Worm (Caenorhabditis elegans): ENCODE data around the gene srd-18.
A peak's percentile ranks its signal among the peaks of the same experiment; 100 is the strongest.

The srd-18 gene

ce11 chrV:13417513-13417912 lies 9.2 kb downstream of the srd-18 start, which contains the start of gene F53F1.6:
F53F1.6 (minus strand) TSS chrV:13417613.
- TF ChIP-seq ets-7 (tag; optimal IDR thresholded peaks at IDR 0.05) (no peak), hmg-4 (GFP tag; optimal IDR thresholded peaks at IDR 0.05) (no peak), ceh-13 (GFP tag; optimal IDR thresholded peaks at IDR 0.05) (no peak), pes-1 (GFP tag; IDR thresholded peaks at IDR 0.05) (no peak)

DNA sequence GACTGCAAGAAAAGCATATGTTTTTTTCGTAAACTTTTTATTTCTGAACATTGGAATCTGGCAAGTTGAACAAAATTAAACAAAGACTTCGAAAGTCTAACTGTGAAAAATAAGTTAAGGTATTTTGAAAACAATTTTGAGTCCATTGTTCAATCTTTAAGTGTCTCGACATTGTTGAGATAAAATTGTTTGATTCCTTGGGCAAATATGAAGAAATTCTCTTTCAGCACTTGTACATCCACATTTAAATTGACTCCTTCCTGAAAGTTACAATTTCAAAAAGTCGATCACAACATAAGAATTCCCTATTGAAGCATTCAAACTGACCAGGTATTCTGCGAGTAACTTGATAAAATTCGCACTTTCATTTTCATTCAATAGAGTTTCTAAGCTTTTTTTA lies 10.6 kb downstream of the srd-18 start:
- no peak for TF ChIP-seq ceh-36 (tag; optimal IDR thresholded peaks at IDR 0.05)
- no peak for TF ChIP-seq tbx-11 (GFP tag; IDR thresholded peaks at IDR 0.05)
- TF ChIP-seq hmg-4 (GFP tag; optimal IDR thresholded peaks at IDR 0.05) = no peak
- TF ChIP-seq scrt-1 (GFP tag; IDR thresholded peaks at IDR 0.05) = no peak
- no peak for TF ChIP-seq pes-1 (GFP tag; IDR thresholded peaks at IDR 0.05)
- TF ChIP-seq B0310.2 (tag; optimal IDR thresholded peaks at IDR 0.05) = no peak
- no peak for TF ChIP-seq F13C5.2 (tag; optimal IDR thresholded peaks at IDR 0.05)
- no peak for TF ChIP-seq hnd-1 (tag; optimal IDR thresholded peaks at IDR 0.05)
- no peak for TF ChIP-seq ceh-13 (GFP tag; optimal IDR thresholded peaks at IDR 0.05)
- no peak for TF ChIP-seq ama-1 (optimal IDR thresholded peaks at IDR 0.05)

- TF ChIP-seq hmbx-1 (tag; optimal IDR thresholded peaks at IDR 0.05) (no peak), aly-1 (tag; optimal IDR thresholded peaks at IDR 0.05) (peak; percentile 18), ceh-36 (tag; optimal IDR thresholded peaks at IDR 0.05) (peak; percentile 35), B0310.2 (tag; optimal IDR thresholded peaks at IDR 0.05) (no peak), ets-7 (tag; optimal IDR thresholded peaks at IDR 0.05) (no peak), flt-1 (GFP tag; IDR thresholded peaks at IDR 0.05) (no peak), scrt-1 (GFP tag; IDR thresholded peaks at IDR 0.05) (peak; percentile 67; the same call in 1 of the 2 replicates), tbx-37 (GFP tag; conservative IDR thresholded peaks at IDR 0.05) (no peak), tra-4 (tag; optimal IDR thresholded peaks at IDR 0.05) (no peak), pes-1 (GFP tag; IDR thresholded peaks at IDR 0.05) (no peak), F13C5.2 (tag; optimal IDR thresholded peaks at IDR 0.05) (no peak), hmg-4 (GFP tag; optimal IDR thresholded peaks at IDR 0.05) (no peak), ama-1 (optimal IDR thresholded peaks at IDR 0.05) (no peak), sea-1 (GFP tag; conservative IDR thresholded peaks at IDR 0.05) (no peak), ceh-13 (GFP tag; optimal IDR thresholded peaks at IDR 0.05) (no peak), hnd-1 (tag; optimal IDR thresholded peaks at IDR 0.05) (no peak)
Measured at ce11 chrV:13415462-13415861, 11.2 kb downstream of the srd-18 start.

DNA sequence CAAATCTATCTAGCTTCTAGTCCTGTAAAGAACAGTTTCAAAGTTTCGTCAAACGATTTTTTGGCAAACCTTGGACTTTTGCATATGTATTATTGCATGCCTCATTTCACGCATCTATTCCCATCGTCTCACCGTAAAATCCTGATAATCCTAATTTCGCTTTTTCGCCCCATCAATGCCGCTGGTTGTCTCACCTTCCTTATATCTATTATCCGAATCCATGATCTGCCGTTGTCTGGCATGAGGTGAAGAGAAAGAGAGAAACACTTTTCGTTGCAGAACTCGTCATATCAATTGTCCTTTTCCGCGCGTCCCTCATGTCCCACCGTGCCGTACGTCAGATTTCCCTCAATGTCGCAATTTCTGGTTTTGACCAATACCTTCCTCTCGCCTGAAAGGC lies 12.1 kb downstream of the srd-18 start, which contains the start of gene cut-2:
TSS of gene cut-2 (plus strand) at position 365 of the 400 bp plus-strand sequence.
- TF ChIP-seq F13C5.2 (tag; optimal IDR thresholded peaks at IDR 0.05) (no peak), hmbx-1 (tag; optimal IDR thresholded peaks at IDR 0.05) (no peak), scrt-1 (GFP tag; IDR thresholded peaks at IDR 0.05) (no peak), hnd-1 (tag; optimal IDR thresholded peaks at IDR 0.05) (no peak), ets-7 (tag; optimal IDR thresholded peaks at IDR 0.05) (no peak), tbx-37 (GFP tag; conservative IDR thresholded peaks at IDR 0.05) (no peak), B0310.2 (tag; optimal IDR thresholded peaks at IDR 0.05) (no peak), hmg-4 (GFP tag; optimal IDR thresholded peaks at IDR 0.05) (no peak), ceh-13 (GFP tag; optimal IDR thresholded peaks at IDR 0.05) (no peak), ceh-36 (tag; optimal IDR thresholded peaks at IDR 0.05) (no peak), pes-1 (GFP tag; IDR thresholded peaks at IDR 0.05) (no peak)

DNA sequence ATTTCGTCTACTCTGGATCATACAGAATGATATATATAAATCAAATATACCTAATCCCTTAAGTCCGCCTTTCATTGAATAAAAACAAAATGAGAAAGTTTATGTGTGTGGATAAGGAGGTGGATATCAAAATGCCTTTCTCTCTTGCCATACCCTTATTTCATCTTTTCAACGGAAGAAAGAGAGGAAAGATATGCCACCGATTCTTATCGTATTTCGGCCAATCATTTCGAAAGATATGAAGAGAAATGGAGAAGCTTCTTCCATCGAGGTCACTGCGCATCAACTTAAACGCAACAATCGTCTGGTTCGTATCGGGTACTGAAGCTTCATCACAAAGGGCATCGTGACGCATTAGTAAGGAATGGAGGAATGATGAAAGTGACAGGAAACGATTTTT lies 13.4 kb downstream of the srd-18 start:
- TF ChIP-seq ceh-36 (tag; optimal IDR thresholded peaks at IDR 0.05) = no peak
- no peak for TF ChIP-seq aly-1 (tag; optimal IDR thresholded peaks at IDR 0.05)
- TF ChIP-seq tbx-11 (GFP tag; IDR thresholded peaks at IDR 0.05) = no peak
- no peak for TF ChIP-seq ets-7 (tag; optimal IDR thresholded peaks at IDR 0.05)
- TF ChIP-seq ama-1 (optimal IDR thresholded peaks at IDR 0.05) = no peak
- TF ChIP-seq hmbx-1 (tag; optimal IDR thresholded peaks at IDR 0.05) = no peak
- TF ChIP-seq hnd-1 (tag; optimal IDR thresholded peaks at IDR 0.05) = no peak
- no peak for TF ChIP-seq tra-4 (tag; optimal IDR thresholded peaks at IDR 0.05)
- TF ChIP-seq sea-1 (GFP tag; conservative IDR thresholded peaks at IDR 0.05) = no peak
- TF ChIP-seq scrt-1 (GFP tag; IDR thresholded peaks at IDR 0.05) = no peak
- TF ChIP-seq flt-1 (GFP tag; IDR thresholded peaks at IDR 0.05) = no peak

ce11 chrV:13411992-13412298 lies 14.7 kb downstream of the srd-18 start:
- TF ChIP-seq pes-1 (GFP tag; IDR thresholded peaks at IDR 0.05) (no peak), ama-1 (optimal IDR thresholded peaks at IDR 0.05) (no peak), aly-1 (tag; optimal IDR thresholded peaks at IDR 0.05) (no peak), hmbx-1 (tag; optimal IDR thresholded peaks at IDR 0.05) (no peak), scrt-1 (GFP tag; IDR thresholded peaks at IDR 0.05) (no peak), ets-7 (tag; optimal IDR thresholded peaks at IDR 0.05) (no peak), sea-1 (GFP tag; conservative IDR thresholded peaks at IDR 0.05) (no peak), ceh-13 (GFP tag; optimal IDR thresholded peaks at IDR 0.05) (no peak), hmg-4 (GFP tag; optimal IDR thresholded peaks at IDR 0.05) (no peak), F13C5.2 (tag; optimal IDR thresholded peaks at IDR 0.05) (no peak), tbx-37 (GFP tag; conservative IDR thresholded peaks at IDR 0.05) (no peak), tra-4 (tag; optimal IDR thresholded peaks at IDR 0.05) (no peak), tbx-11 (GFP tag; IDR thresholded peaks at IDR 0.05) (no peak), ceh-36 (tag; optimal IDR thresholded peaks at IDR 0.05) (no peak), flt-1 (GFP tag; IDR thresholded peaks at IDR 0.05) (no peak), B0310.2 (tag; optimal IDR thresholded peaks at IDR 0.05) (no peak), hnd-1 (tag; optimal IDR thresholded peaks at IDR 0.05) (no peak)

ce11 chrV:13411225-13411991 lies 15.3 kb downstream of the srd-18 start:
- TF ChIP-seq pes-1 (GFP tag; IDR thresholded peaks at IDR 0.05) (no peak; the same call in 1 of the 2 replicates), hmg-4 (GFP tag; optimal IDR thresholded peaks at IDR 0.05) (no peak), ceh-13 (GFP tag; optimal IDR thresholded peaks at IDR 0.05) (no peak), tbx-37 (GFP tag; conservative IDR thresholded peaks at IDR 0.05) (no peak), sea-1 (GFP tag; conservative IDR thresholded peaks at IDR 0.05) (no peak; the same call in 1 of the 2 replicates), ets-7 (tag; optimal IDR thresholded peaks at IDR 0.05) (no peak), scrt-1 (GFP tag; IDR thresholded peaks at IDR 0.05) (no peak), tbx-11 (GFP tag; IDR thresholded peaks at IDR 0.05) (no peak), flt-1 (GFP tag; IDR thresholded peaks at IDR 0.05) (no peak), hnd-1 (tag; optimal IDR thresholded peaks at IDR 0.05) (no peak), ama-1 (optimal IDR thresholded peaks at IDR 0.05) (no peak), tra-4 (tag; optimal IDR thresholded peaks at IDR 0.05) (no peak), hmbx-1 (tag; optimal IDR thresholded peaks at IDR 0.05) (no peak), ceh-36 (tag; optimal IDR thresholded peaks at IDR 0.05) (no peak), F13C5.2 (tag; optimal IDR thresholded peaks at IDR 0.05) (no peak), B0310.2 (tag; optimal IDR thresholded peaks at IDR 0.05) (no peak), aly-1 (tag; optimal IDR thresholded peaks at IDR 0.05) (no peak)

Data from whole organism, early embryonic.